Fruit fly (Drosophila melanogaster): ENCODE results near the gene Mkrn1.

The Mkrn1 gene

DNA sequence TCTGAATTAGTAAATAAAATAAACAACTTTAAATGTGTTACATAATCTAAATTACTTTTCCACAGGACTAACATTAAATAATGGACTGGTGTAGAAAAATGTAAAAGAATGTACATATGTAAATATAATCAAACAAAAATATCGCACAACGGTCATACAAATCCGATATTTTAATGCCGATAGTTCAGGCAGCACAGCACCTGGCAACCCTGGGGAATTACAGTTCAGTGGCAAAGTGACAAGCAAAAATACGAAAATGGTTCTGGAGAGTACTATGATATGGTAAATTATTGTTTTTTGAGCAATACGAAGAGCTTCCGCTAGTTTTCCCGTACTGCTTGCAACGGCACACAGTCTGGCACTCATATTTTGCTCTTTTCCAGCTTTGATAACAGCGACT lies 3.3 kb upstream of the Mkrn1 start, which contains the start of gene Rpn10 (continued):
- TF ChIP-seq CG6689 (GFP tag; IDR thresholded peaks at IDR 0.05) (no peak), vfl (GFP tag; optimal IDR thresholded peaks at IDR 0.05) (no peak), grau (tag; optimal IDR thresholded peaks at IDR 0.05) (no peak), sqz (GFP tag; optimal IDR thresholded peaks at IDR 0.05) (no peak), ap (GFP tag; IDR thresholded peaks at IDR 0.05) (no peak), NK7.1 (GFP tag; optimal IDR thresholded peaks at IDR 0.05) (no peak), CG7745 (tag; optimal IDR thresholded peaks at IDR 0.05) (no peak), CG3065 (GFP tag; optimal IDR thresholded peaks at IDR 0.05) (no peak), bowl (GFP tag; IDR thresholded peaks at IDR 0.05) (no peak), CG32532 (GFP tag; IDR thresholded peaks at IDR 0.05) (peak; percentile 71), H2.0 (GFP tag; IDR thresholded peaks at IDR 0.05) (no peak), unpg (GFP tag; optimal IDR thresholded peaks at IDR 0.05) (no peak), CG9215 (GFP tag; IDR thresholded peaks at IDR 0.05) (no peak), ttk (GFP tag; IDR thresholded peaks at IDR 0.05) (no peak), al (GFP tag; IDR thresholded peaks at IDR 0.05) (no peak), tio (GFP tag; optimal IDR thresholded peaks at IDR 0.05) (no peak), cas (GFP tag; IDR thresholded peaks at IDR 0.05) (no peak), trh (GFP tag; optimal IDR thresholded peaks at IDR 0.05) (no peak), Abd-B (GFP tag; optimal IDR thresholded peaks at IDR 0.05) (no peak), Neu2 (GFP tag; optimal IDR thresholded peaks at IDR 0.05; ENCODE audit: borderline replicate concordance) (no peak), Side (GFP tag; optimal IDR thresholded peaks at IDR 0.05) (peak; percentile 20), CG4424 (GFP tag; optimal IDR thresholded peaks at IDR 0.05) (peak; percentile 1), yki (optimal IDR thresholded peaks at IDR 0.05) (no peak), ERR (GFP tag; optimal IDR thresholded peaks at IDR 0.05) (no peak), ash1 (GFP tag; optimal IDR thresholded peaks at IDR 0.05) (no peak), MBD-R2 (GFP tag; IDR thresholded peaks at IDR 0.05) (peak; percentile 99), CG1233 (GFP tag; optimal IDR thresholded peaks at IDR 0.05) (no peak), slbo (GFP tag; IDR thresholded peaks at IDR 0.05) (no peak), ranshi (GFP tag; IDR thresholded peaks at IDR 0.05) (no peak), ase (GFP tag; IDR thresholded peaks at IDR 0.05) (no peak), Max (GFP tag; optimal IDR thresholded peaks at IDR 0.05) (no peak), CG17612 (GFP tag; IDR thresholded peaks at IDR 0.05) (no peak), CG7928 (GFP tag; optimal IDR thresholded peaks at IDR 0.05) (no peak), Spps (tag; optimal IDR thresholded peaks at IDR 0.05) (no peak), org-1 (GFP tag; optimal IDR thresholded peaks at IDR 0.05) (no peak), CG12104 (GFP tag; optimal IDR thresholded peaks at IDR 0.05) (no peak), CG12769 (tag; optimal IDR thresholded peaks at IDR 0.05) (no peak), CG9817 (tag; optimal IDR thresholded peaks at IDR 0.05) (no peak), sens-2 (GFP tag; IDR thresholded peaks at IDR 0.05) (no peak), H15 (GFP tag; IDR thresholded peaks at IDR 0.05) (no peak), CG16863 (GFP tag; optimal IDR thresholded peaks at IDR 0.05) (no peak), lilli (GFP tag; optimal IDR thresholded peaks at IDR 0.05) (peak; percentile 42), Hr51 (GFP tag; optimal IDR thresholded peaks at IDR 0.05) (no peak), wor (GFP tag; IDR thresholded peaks at IDR 0.05) (no peak), CG9609 (GFP tag; optimal IDR thresholded peaks at IDR 0.05) (no peak), kay (GFP tag; optimal IDR thresholded peaks at IDR 0.05) (no peak), danr (GFP tag; IDR thresholded peaks at IDR 0.05) (no peak), sisA (GFP tag; IDR thresholded peaks at IDR 0.05) (no peak), CG13287 (GFP tag; IDR thresholded peaks at IDR 0.05; ENCODE audit: partially characterized antibody) (peak; percentile 98), sima (GFP tag; optimal IDR thresholded peaks at IDR 0.05) (no peak), mam (GFP tag; optimal IDR thresholded peaks at IDR 0.05) (peak; percentile 38), peb (GFP tag; IDR thresholded peaks at IDR 0.05) (no peak), CG2678 (tag; optimal IDR thresholded peaks at IDR 0.05) (no peak), CG7839 (tag; optimal IDR thresholded peaks at IDR 0.05) (no peak)

All from whole organism, embryonic.